Worm (Caenorhabditis elegans) whole organism, mixed stage, embryonic: ENCODE results near the gene Y69H2.3.

Experiments used
- M03D4.4 ChIP-seq: sonication (generic microtip); optimal IDR thresholded peaks from 2 replicates; lab custom pipeline; 2017; ENCODE audit warnings: mild to moderate bottlenecking, missing genetic modification characterization, missing compliant biosample characterization
- bed-3 ChIP-seq: fragments of 200-800 bp; sonication (Bioruptor generic); optimal IDR thresholded peaks from 3 replicates; lab custom pipeline; 2018; ENCODE audit warnings: mild to moderate bottlenecking, missing genetic modification characterization, moderate library complexity, missing compliant biosample characterization
- blmp-1 ChIP-seq: fragments of 150-350 bp; optimal IDR thresholded peaks from 2 replicates; lab custom pipeline; 2014; ENCODE audit warnings: missing biosample characterization, missing genetic modification characterization
- ceh-39 ChIP-seq: fragments of 150-350 bp; optimal IDR thresholded peaks from 2 replicates; lab custom pipeline; 2014; ENCODE audit warnings: missing biosample characterization, missing genetic modification characterization
- ceh-43 ChIP-seq: fragments of 200-800 bp; sonication (Bioruptor generic); optimal IDR thresholded peaks from 2 replicates; lab custom pipeline; 2018; ENCODE audit warnings: mild to moderate bottlenecking, missing genetic modification characterization, moderate library complexity, missing compliant biosample characterization
- ceh-83 ChIP-seq: fragments of 200-800 bp; sonication (Bioruptor generic); optimal IDR thresholded peaks from 2 replicates; lab custom pipeline; 2018; ENCODE audit warnings: mild to moderate bottlenecking, missing genetic modification characterization, missing compliant biosample characterization
- ces-1 ChIP-seq: fragments of 150-350 bp; optimal IDR thresholded peaks from 2 replicates; lab custom pipeline; 2014; ENCODE audit warnings: missing biosample characterization, missing genetic modification reagents, missing genetic modification characterization
- drap-1 ChIP-seq: fragments of 200-800 bp; sonication (Bioruptor generic); optimal IDR thresholded peaks from 3 replicates; lab custom pipeline; 2018; ENCODE audit warnings: mild to moderate bottlenecking, missing genetic modification characterization, missing compliant biosample characterization
- elt-3 ChIP-seq: fragments of 150-350 bp; optimal IDR thresholded peaks from 2 replicates; lab custom pipeline; 2014; ENCODE audit warnings: missing biosample characterization, missing genetic modification characterization
- flh-1 ChIP-seq: fragments of 200-800 bp; sonication (Bioruptor generic); optimal IDR thresholded peaks from 2 replicates; lab custom pipeline; 2018; ENCODE audit warnings: mild to moderate bottlenecking, missing genetic modification characterization, moderate library complexity, missing compliant biosample characterization
- ham-2 ChIP-seq: fragments of 200-800 bp; sonication (Bioruptor generic); optimal IDR thresholded peaks from 2 replicates; lab custom pipeline; 2018; ENCODE audit warnings: mild to moderate bottlenecking, missing genetic modification characterization, missing compliant biosample characterization
- lin-13 ChIP-seq: fragments of 150-350 bp; optimal IDR thresholded peaks from 2 replicates; lab custom pipeline; 2014; ENCODE audit warnings: missing biosample characterization, missing genetic modification characterization
- lin-32 ChIP-seq: fragments of 200-800 bp; sonication (Bioruptor generic); optimal IDR thresholded peaks from 2 replicates; lab custom pipeline; 2018; ENCODE audit warnings: mild to moderate bottlenecking, missing genetic modification characterization, missing compliant biosample characterization
- lsy-2 ChIP-seq: fragments of 150-350 bp; optimal IDR thresholded peaks from 2 replicates; lab custom pipeline; 2014; ENCODE audit warnings: missing biosample characterization, missing genetic modification characterization
- mab-5 ChIP-seq: fragments of 150-350 bp; optimal IDR thresholded peaks from 2 replicates; lab custom pipeline; 2014; ENCODE audit warnings: missing biosample characterization, missing genetic modification characterization
- mep-1 ChIP-seq: fragments of 150-350 bp; optimal IDR thresholded peaks from 2 replicates; lab custom pipeline; 2017; ENCODE audit warnings: missing biosample characterization, missing genetic modification reagents, missing genetic modification characterization, inconsistent platforms
- mls-2 ChIP-seq: sonication (generic microtip); optimal IDR thresholded peaks from 2 replicates; lab custom pipeline; 2016; ENCODE audit warnings: mild to moderate bottlenecking, missing genetic modification characterization, moderate library complexity, missing compliant biosample characterization
- nhr-12 ChIP-seq: fragments of 150-350 bp; optimal IDR thresholded peaks from 2 replicates; lab custom pipeline; 2014; ENCODE audit warnings: missing biosample characterization, missing genetic modification characterization
- nhr-2 ChIP-seq: fragments of 150-350 bp; optimal IDR thresholded peaks from 2 replicates; lab custom pipeline; 2014; ENCODE audit warnings: missing biosample characterization, missing genetic modification characterization
- nhr-237 ChIP-seq: fragments of 150-350 bp; optimal IDR thresholded peaks from 2 replicates; lab custom pipeline; 2014; ENCODE audit warnings: missing biosample characterization, missing genetic modification characterization
- nhr-28 ChIP-seq: fragments of 150-350 bp; optimal IDR thresholded peaks from 2 replicates; lab custom pipeline; 2014; ENCODE audit warnings: missing biosample characterization, missing genetic modification characterization
- nhr-76 ChIP-seq: sonication (generic microtip); optimal IDR thresholded peaks from 2 replicates; lab custom pipeline; 2017; ENCODE audit warnings: missing biosample characterization, missing genetic modification characterization
- pha-4 ChIP-seq: fragments of 150-350 bp; optimal IDR thresholded peaks from 2 replicates; lab custom pipeline; 2018; ENCODE audit warnings: missing biosample characterization, missing genetic modification reagents, missing genetic modification characterization
- sem-2 ChIP-seq: fragments of 200-800 bp; sonication (Bioruptor generic); optimal IDR thresholded peaks from 2 replicates; lab custom pipeline; 2018; ENCODE audit warnings: mild to moderate bottlenecking, missing genetic modification characterization, missing compliant biosample characterization
- sptf-1 ChIP-seq: sonication (generic microtip); optimal IDR thresholded peaks from 2 replicates; lab custom pipeline; 2017; ENCODE audit warnings: mild to moderate bottlenecking, missing genetic modification characterization, moderate library complexity, missing compliant biosample characterization
- tbx-8 ChIP-seq: fragments of 200-800 bp; sonication (Bioruptor generic); optimal IDR thresholded peaks from 2 replicates; lab custom pipeline; 2018; ENCODE audit warnings: mild to moderate bottlenecking, missing genetic modification characterization, moderate library complexity, missing compliant biosample characterization
- unc-120 ChIP-seq: sonication (generic microtip); optimal IDR thresholded peaks from 2 replicates; lab custom pipeline; 2017; ENCODE audit warnings: missing genetic modification characterization, missing compliant biosample characterization; ENCODE audit not compliant: poor library complexity, severe bottlenecking
- unc-39 ChIP-seq: fragments of 150-350 bp; optimal IDR thresholded peaks from 2 replicates; lab custom pipeline; 2014; ENCODE audit warnings: missing biosample characterization, missing genetic modification characterization
- unc-62 ChIP-seq: fragments of 150-350 bp; optimal IDR thresholded peaks from 2 replicates; lab custom pipeline; 2014; ENCODE audit warnings: missing biosample characterization, missing genetic modification reagents, missing genetic modification characterization
- zip-8 ChIP-seq: fragments of 150-350 bp; optimal IDR thresholded peaks from 2 replicates; lab custom pipeline; 2014; ENCODE audit warnings: missing biosample characterization, missing genetic modification characterization
- ztf-11 ChIP-seq: fragments of 150-350 bp; optimal IDR thresholded peaks from 2 replicates; lab custom pipeline; 2014; ENCODE audit warnings: missing biosample characterization, missing genetic modification characterization

Y69H2.3 gene

DNA sequence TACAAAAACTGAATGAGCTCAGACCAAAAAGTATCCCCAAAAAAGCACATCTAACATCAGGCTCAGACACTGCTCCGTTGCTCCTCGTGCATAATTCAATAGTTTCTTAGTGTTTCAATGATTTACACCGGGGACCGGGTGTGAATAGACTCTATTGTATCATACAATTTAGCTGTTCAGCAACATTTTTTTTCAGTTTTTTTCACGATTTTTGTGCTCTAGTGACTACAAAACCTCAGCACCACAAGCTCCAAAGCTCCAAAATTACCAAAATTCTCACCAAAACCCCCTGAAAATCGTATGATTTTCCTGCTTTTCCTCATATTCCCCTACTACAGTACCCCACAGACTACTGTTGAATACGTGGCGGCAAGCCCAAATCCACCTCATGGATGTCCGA is 13.9 kb downstream of the Y69H2.3 start, which contains the start of gene egas-2:
Gene egas-2, plus strand, starts transcription at position 301 of the 400 bp plus-strand sequence.
- TF ChIP-seq mls-2 (tag; lab: Kevin White, UChicago) (no peak), nhr-76 (tag; lab: Kevin White, UChicago) (no peak), pha-4 (tag; lab: Kevin White, UChicago) (no peak), nhr-237 (tag; lab: Kevin White, UChicago) (no peak), nhr-2 (tag; lab: Kevin White, UChicago) (no peak), mep-1 (tag; lab: Kevin White, UChicago) (no peak), ces-1 (GFP tag; lab: Kevin White, UChicago) (no peak), lsy-2 (tag; lab: Kevin White, UChicago) (no peak), ham-2 (GFP tag; lab: Kevin White, UChicago) (no peak), tbx-8 (GFP tag; lab: Kevin White, UChicago) (no peak), zip-8 (tag; lab: Kevin White, UChicago) (no peak), elt-3 (no peak), mab-5 (tag; lab: Kevin White, UChicago) (no peak), ceh-43 (no peak)

DNA sequence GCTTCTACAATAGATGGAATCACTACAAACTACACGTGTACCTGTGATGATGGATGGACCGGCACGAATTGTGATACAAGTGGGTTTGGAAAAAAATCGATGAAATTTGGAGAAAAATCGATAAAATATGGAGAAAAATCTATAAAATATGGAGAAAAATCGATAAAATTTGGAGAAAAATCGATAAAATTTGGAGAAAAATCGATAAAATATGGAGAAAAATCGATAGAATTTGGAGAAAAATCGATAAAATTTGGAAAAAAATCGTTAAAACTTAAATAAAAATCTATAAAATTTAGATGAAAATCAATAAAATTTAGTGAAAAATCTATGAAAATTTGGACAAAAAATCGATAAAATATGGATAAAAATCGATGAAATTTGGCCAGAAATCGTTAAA is 19.7 kb downstream of the Y69H2.3 start:
- no peak for TF ChIP-seq nhr-237 (tag; lab: Kevin White, UChicago)
- TF ChIP-seq lsy-2 (tag; lab: Kevin White, UChicago), result no peak
- no peak for TF ChIP-seq nhr-28 (tag; lab: Kevin White, UChicago)
- no peak for TF ChIP-seq ceh-83 (GFP tag; lab: Kevin White, UChicago)
- TF ChIP-seq pha-4 (tag; lab: Kevin White, UChicago), result no peak
- no peak for TF ChIP-seq mab-5 (tag; lab: Kevin White, UChicago)
- TF ChIP-seq drap-1 (GFP tag; lab: Kevin White, UChicago), result no peak
- TF ChIP-seq sem-2 (GFP tag; lab: Kevin White, UChicago), result no peak
- TF ChIP-seq ztf-11, result no peak
- TF ChIP-seq unc-120, result no peak
- TF ChIP-seq lin-13 (tag; lab: Kevin White, UChicago), result no peak
- no peak for TF ChIP-seq M03D4.4 (tag; lab: Kevin White, UChicago)
- no peak for TF ChIP-seq tbx-8 (GFP tag; lab: Kevin White, UChicago)
- TF ChIP-seq ham-2 (GFP tag; lab: Kevin White, UChicago), result no peak
- no peak for TF ChIP-seq nhr-2 (tag; lab: Kevin White, UChicago)
- TF ChIP-seq, all 35 proteins: peak for 0

DNA sequence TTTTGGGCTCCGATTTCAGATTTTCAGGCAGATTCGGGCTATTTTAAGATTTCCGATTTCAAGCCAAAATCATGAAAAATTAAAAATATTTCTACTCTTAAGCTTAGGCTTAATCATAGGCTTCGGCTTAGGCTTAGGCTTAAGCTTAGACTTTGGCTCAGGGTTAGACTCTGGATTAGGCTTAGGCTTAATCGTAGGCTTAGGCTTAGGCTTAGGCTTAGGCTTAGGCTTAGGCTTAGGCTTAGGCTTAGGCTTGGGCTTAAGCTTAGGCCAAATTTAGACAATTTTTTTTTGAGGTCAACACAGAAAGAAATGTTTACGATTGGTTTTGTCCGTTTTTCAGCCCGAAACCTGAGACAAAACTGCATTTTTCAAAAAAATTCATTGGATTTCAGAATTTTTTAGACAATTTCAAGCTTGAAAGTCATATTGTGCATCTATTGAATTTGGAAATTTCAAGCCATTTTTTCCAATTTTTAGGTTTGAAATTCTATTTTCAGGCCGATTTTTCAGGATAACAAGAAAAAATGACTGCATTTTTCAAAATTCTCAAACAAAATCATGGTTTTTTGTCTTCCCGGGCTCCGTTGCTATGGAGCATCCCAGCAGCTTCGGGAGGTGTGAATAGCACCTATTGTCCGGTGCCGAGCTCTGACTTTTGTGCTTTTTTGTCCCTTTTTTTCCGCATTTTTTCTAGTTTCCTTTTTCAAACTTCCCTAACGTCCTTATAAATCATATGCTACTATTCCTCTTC is 24.1 kb downstream of the Y69H2.3 start, which contains the start of gene egas-1:
Gene egas-1, plus strand, starts transcription at position 704 of the 754 bp plus-strand sequence.
- no peak for TF ChIP-seq ceh-39 (tag; lab: Kevin White, UChicago)
- no peak for TF ChIP-seq mep-1 (tag; lab: Kevin White, UChicago)
- no peak for TF ChIP-seq nhr-12
- TF ChIP-seq sptf-1 (tag; lab: Kevin White, UChicago), result no peak
- TF ChIP-seq ces-1 (GFP tag; lab: Kevin White, UChicago), result no peak
- no peak for TF ChIP-seq ceh-43
- no peak for TF ChIP-seq zip-8 (tag; lab: Kevin White, UChicago)
- TF ChIP-seq bed-3 (GFP tag; lab: Kevin White, UChicago), result no peak
- TF ChIP-seq lsy-2 (tag; lab: Kevin White, UChicago), result no peak
- no peak for TF ChIP-seq sem-2 (GFP tag; lab: Kevin White, UChicago)
- no peak for TF ChIP-seq nhr-237 (tag; lab: Kevin White, UChicago)
- no peak for TF ChIP-seq blmp-1 (tag; lab: Kevin White, UChicago)
- no peak for TF ChIP-seq lin-13 (tag; lab: Kevin White, UChicago)
- no peak for TF ChIP-seq nhr-2 (tag; lab: Kevin White, UChicago)
- TF ChIP-seq unc-62 (GFP tag; lab: Kevin White, UChicago), result no peak
- no peak for TF ChIP-seq nhr-76 (tag; lab: Kevin White, UChicago)
- TF ChIP-seq flh-1 (GFP tag; lab: Kevin White, UChicago), result no peak

DNA sequence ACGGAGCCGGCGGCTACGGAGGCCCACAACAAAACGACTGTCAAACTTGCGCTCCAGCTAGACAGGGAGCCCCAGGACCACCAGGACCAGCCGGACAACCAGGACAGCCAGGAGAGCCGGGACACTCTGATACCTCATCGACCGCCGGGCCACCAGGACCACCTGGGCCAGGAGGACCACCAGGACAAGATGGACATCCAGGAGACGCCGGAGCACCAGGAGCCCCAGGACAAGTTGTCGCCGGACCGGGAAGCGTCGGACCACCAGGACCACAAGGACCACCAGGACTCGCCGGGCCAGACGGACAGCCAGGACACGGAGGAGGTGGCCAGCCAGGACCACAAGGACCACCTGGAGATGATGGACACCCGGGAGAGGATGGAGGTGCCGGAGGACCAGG is 24.9 kb downstream of the Y69H2.3 start:
- TF ChIP-seq sptf-1 (tag; lab: Kevin White, UChicago) (peak; percentile 34), ztf-11 (no peak), drap-1 (GFP tag; lab: Kevin White, UChicago) (no peak)

DNA sequence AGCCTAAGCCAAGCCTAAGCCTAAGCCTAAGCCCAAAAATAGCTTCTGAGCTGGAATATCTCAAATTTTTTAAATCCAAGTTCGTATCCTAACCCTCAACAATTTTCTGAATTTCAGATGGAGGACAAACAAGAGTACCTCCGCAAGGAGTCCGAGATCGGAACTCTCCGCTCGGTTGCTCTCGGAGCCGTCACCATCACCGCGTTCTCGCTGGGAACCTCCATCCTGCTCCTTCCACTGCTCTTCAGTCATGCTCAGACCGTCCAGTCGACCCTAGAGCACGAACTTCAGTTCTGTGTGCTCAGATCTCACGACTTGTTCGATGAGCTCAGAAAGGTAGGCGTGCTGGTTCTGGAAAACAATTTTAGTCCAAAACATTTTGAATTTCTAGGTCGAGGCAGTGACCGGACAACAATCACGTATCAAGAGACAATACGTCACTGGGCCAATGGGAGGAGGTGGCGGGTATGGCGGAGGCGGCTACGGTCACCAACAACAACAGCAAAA is 25.5 kb downstream of the Y69H2.3 start, which contains the start of gene col-42:
Gene col-42, plus strand, starts transcription at position 118 of the 507 bp plus-strand sequence.
- TF ChIP-seq lin-32 (GFP tag; lab: Kevin White, UChicago) (no peak), nhr-12 (no peak), pha-4 (tag; lab: Kevin White, UChicago) (no peak), M03D4.4 (tag; lab: Kevin White, UChicago) (no peak), ztf-11 (no peak), lsy-2 (tag; lab: Kevin White, UChicago) (no peak), nhr-237 (tag; lab: Kevin White, UChicago) (no peak), sptf-1 (tag; lab: Kevin White, UChicago) (no peak), lin-13 (tag; lab: Kevin White, UChicago) (no peak), zip-8 (tag; lab: Kevin White, UChicago) (no peak), ceh-39 (tag; lab: Kevin White, UChicago) (no peak), tbx-8 (GFP tag; lab: Kevin White, UChicago) (no peak), unc-39 (no peak), nhr-28 (tag; lab: Kevin White, UChicago) (no peak)
